Worm (Caenorhabditis elegans) whole organism, L2 larva: ENCODE data around the gene R02E4.2.

Experiments used
- C34F6.9 ChIP-seq: fragments of 150-350 bp; optimal IDR thresholded peaks from 2 replicates; lab custom pipeline; 2014; ENCODE audit warnings: missing biosample characterization, missing genetic modification characterization
- F13H6.1 ChIP-seq: sonication (generic microtip); optimal IDR thresholded peaks from 2 replicates; lab custom pipeline; 2016; ENCODE audit warnings: missing genetic modification characterization, missing compliant biosample characterization
- Y55F3AM.14 ChIP-seq: fragments of 200-800 bp; sonication (Bioruptor generic); optimal IDR thresholded peaks from 2 replicates; lab custom pipeline; 2018; ENCODE audit warnings: mild to moderate bottlenecking, missing genetic modification characterization, missing compliant biosample characterization
- alr-1 ChIP-seq: fragments of 150-350 bp; optimal IDR thresholded peaks from 2 replicates; lab custom pipeline; 2014; ENCODE audit warnings: missing biosample characterization, missing genetic modification characterization
- aly-2 ChIP-seq: fragments of 150-350 bp; optimal IDR thresholded peaks from 2 replicates; lab custom pipeline; 2014; ENCODE audit warnings: missing biosample characterization, missing genetic modification characterization
- blmp-1 ChIP-seq: sonication (generic microtip); optimal IDR thresholded peaks from 2 replicates; lab custom pipeline; 2017; ENCODE audit warnings: missing genetic modification characterization, mild to moderate bottlenecking, missing compliant biosample characterization, antibody characterized with exemption, moderate library complexity; ENCODE audit not compliant: insufficient read depth
- ceh-16 ChIP-seq: fragments of 150-350 bp; optimal IDR thresholded peaks from 2 replicates; lab custom pipeline; 2014; ENCODE audit warnings: missing biosample characterization, missing genetic modification characterization
- crh-2 ChIP-seq: sonication (generic microtip); optimal IDR thresholded peaks from 2 replicates; lab custom pipeline; 2017; ENCODE audit warnings: missing biosample characterization, missing genetic modification characterization
- dmd-4 ChIP-seq: sonication (generic microtip); optimal IDR thresholded peaks from 2 replicates; lab custom pipeline; 2017; ENCODE audit warnings: missing biosample characterization, missing genetic modification characterization
- egl-27 ChIP-seq: sonication (generic microtip); optimal IDR thresholded peaks from 3 replicates; lab custom pipeline; 2017; ENCODE audit warnings: missing biosample characterization, missing genetic modification reagents, missing genetic modification characterization
- elt-1 ChIP-seq: fragments of 150-350 bp; optimal IDR thresholded peaks from 2 replicates; lab custom pipeline; 2014; ENCODE audit warnings: missing biosample characterization, missing genetic modification characterization
- lin-11 ChIP-seq: fragments of 150-350 bp; sonication (generic microtip); optimal IDR thresholded peaks from 2 replicates; lab custom pipeline; 2014; ENCODE audit warnings: missing biosample characterization, missing genetic modification characterization, inconsistent platforms, mixed read lengths
- lin-39 ChIP-seq: fragments of 150-350 bp; optimal IDR thresholded peaks from 2 replicates; lab custom pipeline; 2014; ENCODE audit warnings: missing biosample characterization, missing genetic modification reagents, missing genetic modification characterization
- lsy-2 ChIP-seq, 2 experiments: fragments of 150-350 bp in 1 of 2; sonication (generic microtip) in 1 of 2; optimal IDR thresholded peaks; 2 replicates each; lab custom pipeline; 2014 to 2017; ENCODE audit warnings: missing biosample characterization in 2 of 2, missing genetic modification characterization in 2 of 2
- mab-5 ChIP-seq: fragments of 150-350 bp; optimal IDR thresholded peaks from 2 replicates; lab custom pipeline; 2014; ENCODE audit warnings: missing biosample characterization, missing genetic modification characterization
- mbf-1 ChIP-seq: sonication (generic microtip); optimal IDR thresholded peaks from 2 replicates; lab custom pipeline; 2017; ENCODE audit warnings: missing biosample characterization, missing genetic modification characterization
- mdl-1 ChIP-seq, 2 experiments: fragments of 150-350 bp in 1 of 2; sonication (generic microtip) in 1 of 2; optimal IDR thresholded peaks; 2 replicates each; lab custom pipeline; 2017; ENCODE audit warnings: missing biosample characterization in 2 of 2, missing genetic modification characterization in 2 of 2
- nhr-10 ChIP-seq: sonication (generic microtip); optimal IDR thresholded peaks from 2 replicates; lab custom pipeline; 2017; ENCODE audit warnings: missing biosample characterization, missing genetic modification characterization
- nhr-11 ChIP-seq: fragments of 150-350 bp; optimal IDR thresholded peaks from 2 replicates; lab custom pipeline; 2014; ENCODE audit warnings: missing biosample characterization, missing genetic modification characterization
- nhr-12 ChIP-seq: fragments of 150-350 bp; optimal IDR thresholded peaks from 2 replicates; lab custom pipeline; 2014; ENCODE audit warnings: missing biosample characterization, missing genetic modification characterization
- nhr-129 ChIP-seq: fragments of 150-350 bp; optimal IDR thresholded peaks from 2 replicates; lab custom pipeline; 2014; ENCODE audit warnings: missing biosample characterization, missing genetic modification characterization
- nhr-21 ChIP-seq: fragments of 150-350 bp; optimal IDR thresholded peaks from 2 replicates; lab custom pipeline; 2014; ENCODE audit warnings: missing biosample characterization, missing genetic modification characterization
- nhr-25 ChIP-seq: fragments of 150-350 bp; sonication (generic microtip); optimal IDR thresholded peaks from 3 replicates; lab custom pipeline; 2014; ENCODE audit warnings: missing biosample characterization, missing genetic modification characterization
- peb-1 ChIP-seq: fragments of 150-350 bp; optimal IDR thresholded peaks from 2 replicates; lab custom pipeline; 2014; ENCODE audit warnings: missing biosample characterization, missing genetic modification characterization
- sem-4 ChIP-seq: fragments of 150-350 bp; optimal IDR thresholded peaks from 2 replicates; lab custom pipeline; 2014; ENCODE audit warnings: missing biosample characterization, missing genetic modification reagents, missing genetic modification characterization
- sma-3 ChIP-seq: sonication (generic microtip); optimal IDR thresholded peaks from 2 replicates; lab custom pipeline; 2016; ENCODE audit warnings: missing genetic modification reagents, missing genetic modification characterization, missing compliant biosample characterization
- sma-9 ChIP-seq, 2 experiments: fragments of 150-350 bp in 1 of 2; sonication (generic microtip) in 1 of 2; optimal IDR thresholded peaks; 2 replicates each; lab custom pipeline; 2014 to 2016; ENCODE audit warnings: missing genetic modification characterization in 2 of 2, mild to moderate bottlenecking in 1 of 2, missing biosample characterization in 1 of 2, missing compliant biosample characterization in 1 of 2, missing genetic modification reagents in 1 of 2, moderate library complexity in 1 of 2
- unc-39 ChIP-seq: fragments of 150-350 bp; optimal IDR thresholded peaks from 2 replicates; lab custom pipeline; 2014; ENCODE audit warnings: missing biosample characterization, missing genetic modification characterization
- unc-55 ChIP-seq: fragments of 150-350 bp; sonication (generic microtip); optimal IDR thresholded peaks from 3 replicates; lab custom pipeline; 2014; ENCODE audit warnings: missing biosample characterization, missing genetic modification reagents, missing genetic modification characterization
- unc-62 ChIP-seq: fragments of 150-350 bp; optimal IDR thresholded peaks from 2 replicates; lab custom pipeline; 2014; ENCODE audit warnings: missing biosample characterization, missing genetic modification reagents, missing genetic modification characterization
- zag-1 ChIP-seq: fragments of 150-350 bp; optimal IDR thresholded peaks from 2 replicates; lab custom pipeline; 2014; ENCODE audit warnings: missing biosample characterization, missing genetic modification characterization
- ztf-1 ChIP-seq: fragments of 200-800 bp; sonication (Bioruptor generic); conservative IDR thresholded peaks from 2 replicates; pipeline ENCODE4 v1.3.6; 2022; ENCODE audit warnings: missing genetic modification characterization, missing compliant biosample characterization
- ztf-11 ChIP-seq: sonication (generic microtip); optimal IDR thresholded peaks from 2 replicates; lab custom pipeline; 2017; ENCODE audit warnings: missing biosample characterization, missing genetic modification characterization

R02E4.2 gene

ce11 chrX:4151206-4151605 is 44.0 kb downstream of the R02E4.2 start:
- TF ChIP-seq Y55F3AM.14 (GFP tag; lab: Kevin White, UChicago) (peak; percentile 13), nhr-10 (tag; lab: Kevin White, UChicago) (no peak)

ce11 chrX:4153343-4153742 is 46.1 kb downstream of the R02E4.2 start, which contains the start of gene nck-1:
nck-1 (minus strand) TSS chrX:4153443.
- no peak for TF ChIP-seq ztf-1 (GFP tag; lab: Robert Waterston, UW)
- TF ChIP-seq zag-1: no peak
- no peak for TF ChIP-seq dmd-4 (tag; lab: Kevin White, UChicago)
- TF ChIP-seq alr-1 (tag; lab: Kevin White, UChicago): no peak
- no peak for TF ChIP-seq blmp-1
- TF ChIP-seq nhr-25 (tag; lab: Kevin White, UChicago): no peak
- no peak for TF ChIP-seq ztf-11 (tag; lab: Kevin White, UChicago)
- no peak for TF ChIP-seq nhr-11 (tag; lab: Kevin White, UChicago)
- no peak for TF ChIP-seq sem-4
- TF ChIP-seq ceh-16 (tag; lab: Kevin White, UChicago): no peak
- TF ChIP-seq mbf-1 (tag; lab: Kevin White, UChicago): no peak
- TF ChIP-seq egl-27: no peak
- no peak for TF ChIP-seq sma-3 (GFP tag; lab: Kevin White, UChicago)
- TF ChIP-seq C34F6.9 (tag; lab: Kevin White, UChicago): no peak
- TF ChIP-seq unc-39 (tag; lab: Kevin White, UChicago): no peak
- no peak for TF ChIP-seq nhr-12
- no peak for TF ChIP-seq F13H6.1 (tag; lab: Kevin White, UChicago)
- no peak for TF ChIP-seq unc-55 (GFP tag; lab: Kevin White, UChicago)

- no peak for TF ChIP-seq nhr-21 (tag; lab: Kevin White, UChicago)
- TF ChIP-seq mab-5: peak; percentile 51
- no peak for TF ChIP-seq mbf-1 (tag; lab: Kevin White, UChicago)
- peak; percentile 21 for TF ChIP-seq nhr-129 (tag; lab: Kevin White, UChicago)
- no peak for TF ChIP-seq sma-3 (GFP tag; lab: Kevin White, UChicago)
- TF ChIP-seq unc-39 (tag; lab: Kevin White, UChicago): no peak
- TF ChIP-seq nhr-11 (tag; lab: Kevin White, UChicago): no peak
- TF ChIP-seq lin-11 (tag; lab: Kevin White, UChicago): no peak
- TF ChIP-seq peb-1 (tag; lab: Kevin White, UChicago): no peak
- no peak for TF ChIP-seq nhr-25 (tag; lab: Kevin White, UChicago)
- TF ChIP-seq alr-1 (tag; lab: Kevin White, UChicago): no peak
- TF ChIP-seq sem-4: no peak
- peak; percentile 5 for TF ChIP-seq C34F6.9 (tag; lab: Kevin White, UChicago)
- TF ChIP-seq crh-2 (tag; lab: Kevin White, UChicago): no peak
- peak in 1 of 2 experiments; percentile 12 for TF ChIP-seq mdl-1 (tag; optimal IDR thresholded peaks at IDR 0.05; lab: Kevin White, UChicago)
- TF ChIP-seq elt-1 (tag; lab: Kevin White, UChicago): no peak
- peak; percentile 12 for TF ChIP-seq F13H6.1 (tag; lab: Kevin White, UChicago)
- no peak for TF ChIP-seq lin-39 (tag; lab: Kevin White, UChicago)
- TF ChIP-seq blmp-1: no peak
- TF ChIP-seq nhr-10 (tag; lab: Kevin White, UChicago): no peak
- TF ChIP-seq ztf-1 (GFP tag; lab: Robert Waterston, UW): no peak
- TF ChIP-seq ceh-16 (tag; lab: Kevin White, UChicago): no peak
- peak; percentile 50 for TF ChIP-seq zag-1
These were observed 47.5 kb downstream of the R02E4.2 start for ce11 chrX:4154784-4155183.

- TF ChIP-seq lsy-2 (tag; optimal IDR thresholded peaks at IDR 0.05; lab: Kevin White, UChicago): peak in 1 of 2 experiments; percentile 44
- TF ChIP-seq aly-2 (tag; lab: Kevin White, UChicago): no peak
- peak; percentile 55 for TF ChIP-seq nhr-129 (tag; lab: Kevin White, UChicago)
- TF ChIP-seq blmp-1: no peak
- no peak for TF ChIP-seq unc-55 (GFP tag; lab: Kevin White, UChicago)
- peak; percentile 42 for TF ChIP-seq F13H6.1 (tag; lab: Kevin White, UChicago)
- no peak for TF ChIP-seq unc-62 (GFP tag; lab: Kevin White, UChicago)
- TF ChIP-seq C34F6.9 (tag; lab: Kevin White, UChicago): peak; percentile 25
- peak; percentile 70 for TF ChIP-seq sma-9 (GFP tag; optimal IDR thresholded peaks at IDR 0.05; lab: Kevin White, UChicago)
- TF ChIP-seq sma-9 (tag; optimal IDR thresholded peaks at IDR 0.05; lab: Kevin White, UChicago): no peak
- no peak for TF ChIP-seq ztf-11 (tag; lab: Kevin White, UChicago)
These were observed 50.6 kb downstream of the R02E4.2 start for ce11 chrX:4157896-4158295.
